Worm (Caenorhabditis elegans) whole organism, L4 larva: ENCODE measurements around the gene snpc-1.3.
A peak's percentile ranks its signal among the peaks of the same experiment; 100 is the strongest.

Experiments
- F10B5.3 ChIP-seq: sonication (generic microtip); optimal IDR thresholded peaks from 2 replicates; lab custom pipeline; 2016; ENCODE audit warnings: mild to moderate bottlenecking, missing genetic modification characterization, missing compliant biosample characterization
- F26F4.8 ChIP-seq: fragments of 200-800 bp; sonication (Bioruptor generic); conservative IDR thresholded peaks from 2 replicates; pipeline ENCODE4 v1.3.6; 2022; ENCODE audit warnings: missing genetic modification characterization, missing compliant biosample characterization
- F37D6.2 ChIP-seq: sonication (generic microtip); optimal IDR thresholded peaks from 2 replicates; lab custom pipeline; 2016; ENCODE audit warnings: mild to moderate bottlenecking, missing genetic modification characterization, missing compliant biosample characterization
- F49E8.2 ChIP-seq: sonication (generic microtip); optimal IDR thresholded peaks from 2 replicates; lab custom pipeline; 2016; ENCODE audit warnings: missing compliant biosample characterization, mild to moderate bottlenecking, missing genetic modification characterization, borderline replicate concordance
- T26A8.4 ChIP-seq: fragments of 200-800 bp; sonication (Bioruptor generic); IDR thresholded peaks from 2 replicates; pipeline ENCODE4 v1.3.6; 2022; ENCODE audit warnings: missing genetic modification characterization, missing compliant biosample characterization
- Y75B8A.6 ChIP-seq: fragments of 200-800 bp; sonication (Bioruptor generic); IDR thresholded peaks from 2 replicates; pipeline ENCODE4 v1.3.6; 2022; ENCODE audit warnings: missing genetic modification reagents, missing genetic modification characterization, missing compliant biosample characterization
- arid-1 ChIP-seq: fragments of 200-800 bp; sonication (Bioruptor generic); conservative IDR thresholded peaks from 2 replicates; pipeline ENCODE4 v1.3.6; 2022; ENCODE audit warnings: missing genetic modification reagents, missing genetic modification characterization, missing compliant biosample characterization
- ceh-20 ChIP-seq: fragments of 200-800 bp; sonication (Bioruptor generic); IDR thresholded peaks from 2 replicates; pipeline ENCODE4 v1.3.6; 2022; ENCODE audit warnings: missing genetic modification reagents, missing genetic modification characterization, missing compliant biosample characterization
- ceh-32 ChIP-seq: sonication (generic microtip); optimal IDR thresholded peaks from 2 replicates; lab custom pipeline; 2016; ENCODE audit warnings: mild to moderate bottlenecking, missing genetic modification characterization, missing compliant biosample characterization; ENCODE audit not compliant: poor library complexity
- ceh-62 ChIP-seq: sonication (generic microtip); optimal IDR thresholded peaks from 2 replicates; lab custom pipeline; 2017; ENCODE audit warnings: missing biosample characterization, missing genetic modification characterization
- ctbp-1 ChIP-seq: fragments of 200-800 bp; sonication (Bioruptor generic); IDR thresholded peaks from 2 replicates; pipeline ENCODE4 v1.3.6; 2022; ENCODE audit warnings: missing genetic modification reagents, missing genetic modification characterization, missing compliant biosample characterization
- daf-19 ChIP-seq: fragments of 200-800 bp; sonication (Bioruptor generic); conservative IDR thresholded peaks from 2 replicates; pipeline ENCODE4 v1.3.6; 2022; ENCODE audit warnings: missing genetic modification characterization, missing compliant biosample characterization
- duxl-1 ChIP-seq: sonication (generic microtip); optimal IDR thresholded peaks from 2 replicates; lab custom pipeline; 2016; ENCODE audit warnings: mild to moderate bottlenecking, missing genetic modification characterization, moderate library complexity, missing compliant biosample characterization; ENCODE audit not compliant: poor library complexity
- dve-1 ChIP-seq: sonication (generic microtip); optimal IDR thresholded peaks from 2 replicates; lab custom pipeline; 2017; ENCODE audit warnings: antibody characterized with exemption, mild to moderate bottlenecking, missing genetic modification characterization, missing compliant biosample characterization; ENCODE audit not compliant: insufficient read depth
- hlh-30 ChIP-seq: sonication (generic microtip); optimal IDR thresholded peaks from 2 replicates; lab custom pipeline; 2017; ENCODE audit warnings: antibody characterized with exemption, mild to moderate bottlenecking, missing genetic modification characterization, missing compliant biosample characterization; ENCODE audit not compliant: insufficient read depth
- hmg-1.1 ChIP-seq: fragments of 200-800 bp; sonication (Bioruptor generic); IDR thresholded peaks from 2 replicates; pipeline ENCODE4 v1.3.6; 2022; ENCODE audit warnings: missing genetic modification reagents, missing genetic modification characterization, missing compliant biosample characterization
- lin-13 ChIP-seq: fragments of 150-350 bp; optimal IDR thresholded peaks from 2 replicates; lab custom pipeline; 2014; ENCODE audit warnings: missing biosample characterization, missing genetic modification reagents, missing genetic modification characterization
- lin-15B ChIP-seq: fragments of 150-350 bp; sonication (generic microtip); optimal IDR thresholded peaks from 3 replicates; lab custom pipeline; 2014; ENCODE audit warnings: missing biosample characterization, missing genetic modification characterization
- lin-38 ChIP-seq: fragments of 200-800 bp; sonication (Bioruptor generic); IDR thresholded peaks from 2 replicates; pipeline ENCODE4 v1.3.6; 2022; ENCODE audit warnings: missing genetic modification reagents, missing genetic modification characterization, missing compliant biosample characterization
- lir-3 ChIP-seq: sonication (generic microtip); optimal IDR thresholded peaks from 2 replicates; lab custom pipeline; 2016; ENCODE audit warnings: mild to moderate bottlenecking, missing genetic modification characterization, missing compliant biosample characterization
- mdl-1 ChIP-seq, 2 experiments: fragments of 150-350 bp in 1 of 2; sonication (generic microtip) in 1 of 2; optimal IDR thresholded peaks; 2 replicates each; lab custom pipeline; 2014 to 2017; ENCODE audit warnings: missing biosample characterization in 2 of 2, missing genetic modification characterization in 2 of 2
- mep-1 ChIP-seq: fragments of 150-350 bp; sonication (generic microtip); optimal IDR thresholded peaks from 3 replicates; lab custom pipeline; 2014; ENCODE audit warnings: missing biosample characterization, missing genetic modification characterization
- mes-2 ChIP-seq: sonication (generic microtip); optimal IDR thresholded peaks from 2 replicates; lab custom pipeline; 2016; ENCODE audit warnings: missing genotype, mild to moderate bottlenecking, missing genetic modification characterization, missing compliant biosample characterization; ENCODE audit not compliant: poor library complexity, severe bottlenecking
- nhr-237 ChIP-seq: sonication (generic microtip); optimal IDR thresholded peaks from 2 replicates; lab custom pipeline; 2017; ENCODE audit warnings: missing biosample characterization, missing genetic modification characterization
- nhr-25 ChIP-seq: sonication (generic microtip); optimal IDR thresholded peaks from 2 replicates; lab custom pipeline; 2017; ENCODE audit warnings: missing genetic modification characterization, mild to moderate bottlenecking, missing compliant biosample characterization, antibody characterized with exemption, moderate library complexity, borderline replicate concordance; ENCODE audit not compliant: insufficient read depth
- nhr-41 ChIP-seq: fragments of 200-800 bp; sonication (Bioruptor generic); IDR thresholded peaks from 2 replicates; pipeline ENCODE4 v1.3.6; 2022; ENCODE audit warnings: missing genetic modification reagents, missing genetic modification characterization, missing compliant biosample characterization
- nhr-48 ChIP-seq: sonication (generic microtip); optimal IDR thresholded peaks from 2 replicates; lab custom pipeline; 2016; ENCODE audit warnings: mild to moderate bottlenecking, missing genetic modification characterization, missing compliant biosample characterization
- nhr-77 ChIP-seq: fragments of 150-350 bp; optimal IDR thresholded peaks from 2 replicates; lab custom pipeline; 2014; ENCODE audit warnings: missing biosample characterization, missing genetic modification characterization
- pha-4 ChIP-seq, 2 experiments: fragments of 150-350 bp in 1 of 2; fragments of 200-800 bp in 1 of 2; sonication (Bioruptor generic) in 1 of 2; IDR thresholded peaks in 1 of 2; optimal IDR thresholded peaks in 1 of 2; 2 replicates each; pipeline versions ENCODE4 v1.3.6 to Lab custom; 2014 to 2022; ENCODE audit warnings: missing genetic modification characterization in 2 of 2, missing genetic modification reagents in 2 of 2, missing biosample characterization in 1 of 2, missing compliant biosample characterization in 1 of 2
- sdz-12 ChIP-seq: fragments of 200-800 bp; sonication (Bioruptor generic); optimal IDR thresholded peaks from 2 replicates; lab custom pipeline; 2018; ENCODE audit warnings: mild to moderate bottlenecking, missing genetic modification characterization, missing compliant biosample characterization
- snpc-1.2 ChIP-seq: fragments of 200-800 bp; sonication (Bioruptor generic); IDR thresholded peaks from 2 replicates; pipeline ENCODE4 v1.3.6; 2022; ENCODE audit warnings: missing genetic modification reagents, missing genetic modification characterization, missing compliant biosample characterization
- snpc-4 ChIP-seq: fragments of 150-350 bp; optimal IDR thresholded peaks from 2 replicates; lab custom pipeline; 2014; ENCODE audit warnings: missing biosample characterization, missing genetic modification characterization
- spr-1 ChIP-seq: sonication (generic microtip); optimal IDR thresholded peaks from 2 replicates; lab custom pipeline; 2016; ENCODE audit warnings: mild to moderate bottlenecking, missing genetic modification characterization, missing compliant biosample characterization
- unc-39 ChIP-seq: sonication (generic microtip); optimal IDR thresholded peaks from 2 replicates; lab custom pipeline; 2017; ENCODE audit warnings: missing biosample characterization, missing genetic modification characterization
- unc-62 ChIP-seq, 3 experiments: fragments of 150-350 bp in 1 of 3; sonication (generic microtip); optimal IDR thresholded peaks in 2 of 3; peaks in 1 of 3; 1 replicate in 1 of 3; 2 replicates in 2 of 3; lab custom pipeline; 2014 to 2017; ENCODE audit warnings: missing biosample characterization in 3 of 3, missing genetic modification characterization in 3 of 3, missing genetic modification reagents in 3 of 3, missing genotype in 1 of 3
- zfp-3 ChIP-seq: fragments of 200-800 bp; sonication (Bioruptor generic); conservative IDR thresholded peaks from 2 replicates; pipeline ENCODE4 v1.3.6; 2022; ENCODE audit warnings: missing genetic modification reagents, missing genetic modification characterization, missing compliant biosample characterization
- zip-2 ChIP-seq: fragments of 150-350 bp; optimal IDR thresholded peaks from 2 replicates; lab custom pipeline; 2014; ENCODE audit warnings: missing biosample characterization, missing genetic modification characterization
- ztf-7 ChIP-seq: fragments of 150-350 bp; optimal IDR thresholded peaks from 2 replicates; lab custom pipeline; 2014; ENCODE audit warnings: missing biosample characterization, missing genetic modification characterization

The snpc-1.3 gene

DNA sequence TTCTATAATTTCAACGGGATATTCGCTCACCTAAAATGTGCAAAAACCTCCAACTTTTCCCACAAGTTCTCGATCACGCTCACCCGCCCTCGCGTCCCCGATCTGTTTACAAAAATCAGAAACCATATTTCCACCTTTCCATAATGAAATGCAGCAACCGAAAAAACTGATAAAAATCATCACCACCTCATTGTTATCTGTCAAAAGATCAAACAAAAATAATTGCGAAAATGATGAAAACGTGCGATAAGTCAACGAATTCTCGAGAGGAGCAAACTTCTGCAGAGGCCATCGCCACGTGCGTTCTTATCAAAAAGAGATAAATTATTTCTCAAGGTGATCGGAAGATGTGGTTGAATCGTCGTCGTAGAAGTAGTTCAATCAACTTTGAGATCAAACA lies 14.0 kb downstream of the snpc-1.3 start (continued):
- no peak for TF ChIP-seq T26A8.4
- TF ChIP-seq ceh-20: peak; percentile 79
- no peak for TF ChIP-seq lin-15B (tag; lab: Kevin White, UChicago)
- TF ChIP-seq pha-4 (GFP tag; IDR thresholded peaks at IDR 0.05; lab: Robert Waterston, UW): no peak
- no peak for TF ChIP-seq pha-4 (tag; optimal IDR thresholded peaks at IDR 0.05; lab: Kevin White, UChicago)
- peak; percentile 75 for TF ChIP-seq hlh-30
- no peak for TF ChIP-seq lin-38 (GFP tag; lab: Robert Waterston, UW)
- TF ChIP-seq spr-1 (tag; lab: Kevin White, UChicago): no peak
- TF ChIP-seq nhr-237 (tag; lab: Kevin White, UChicago): no peak
- peak; percentile 80 for TF ChIP-seq nhr-25 (tag; lab: Kevin White, UChicago)
- TF ChIP-seq arid-1 (GFP tag; lab: Robert Waterston, UW): no peak
- TF ChIP-seq snpc-4 (tag; lab: Kevin White, UChicago): no peak
- TF ChIP-seq hmg-1.1 (GFP tag; lab: Robert Waterston, UW): no peak
- TF ChIP-seq snpc-1.2: no peak
- no peak for TF ChIP-seq ceh-32

DNA sequence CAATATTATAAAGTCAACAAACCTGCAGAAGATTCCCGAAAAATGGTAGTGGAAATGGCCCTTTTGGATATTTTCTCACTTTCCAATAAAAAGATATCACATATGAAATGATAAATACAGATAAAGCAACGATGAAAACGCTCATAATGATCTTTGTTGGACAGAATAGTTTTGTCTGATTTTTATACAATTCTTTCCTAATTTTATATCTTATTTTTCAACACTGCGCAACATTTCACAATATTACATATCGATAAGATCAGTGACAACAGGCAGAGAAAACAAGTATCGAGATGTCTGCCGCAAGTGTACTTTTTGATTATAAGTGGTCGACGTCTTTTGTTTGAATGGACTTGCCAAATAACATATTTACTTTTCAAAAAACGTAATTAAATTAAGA lies 15.8 kb downstream of the snpc-1.3 start, which contains the start of gene cyp-14A5:
cyp-14A5 (minus strand) TSS at position 163 of the 400 bp plus-strand sequence.
- TF ChIP-seq nhr-25 (tag; lab: Kevin White, UChicago) (no peak), unc-39 (tag; lab: Kevin White, UChicago) (no peak), daf-19 (GFP tag; lab: Robert Waterston, UW) (no peak), mes-2 (no peak), snpc-1.2 (no peak), unc-62 (GFP tag; optimal IDR thresholded peaks at IDR 0.05 in 1 of 2; lab: Kevin White, UChicago) (peak in 1 of 2 experiments; percentile 96), unc-62 (tag; optimal IDR thresholded peaks at IDR 0.05; lab: Kevin White, UChicago) (no peak), lin-13 (no peak), zfp-3 (GFP tag; lab: Robert Waterston, UW) (no peak), zip-2 (tag; lab: Kevin White, UChicago) (peak; percentile 66), hlh-30 (no peak), dve-1 (no peak), F49E8.2 (no peak), ztf-7 (tag; lab: Kevin White, UChicago) (no peak), ceh-62 (tag; lab: Kevin White, UChicago) (no peak), sdz-12 (no peak), mep-1 (tag; lab: Kevin White, UChicago) (no peak), nhr-41 (GFP tag; lab: Robert Waterston, UW) (no peak)

DNA sequence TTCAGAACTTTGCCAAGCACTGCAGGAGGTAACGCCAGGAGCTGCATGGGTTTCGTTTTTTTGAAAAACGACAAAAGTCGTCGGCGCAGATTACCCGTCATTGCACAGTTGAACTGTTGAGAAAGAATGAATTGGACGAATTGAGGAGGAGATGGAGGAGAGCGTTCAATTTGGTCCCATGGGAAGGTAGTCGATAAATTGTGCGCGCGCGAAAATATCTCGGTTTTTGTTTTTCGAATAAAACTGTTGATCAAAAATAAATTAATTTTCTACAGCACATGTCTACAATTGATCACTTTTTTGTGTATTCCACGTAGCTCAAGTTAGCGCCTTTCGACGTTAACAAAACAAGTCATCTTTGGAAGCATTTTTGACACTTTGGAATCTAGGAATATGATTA lies 19.1 kb downstream of the snpc-1.3 start, which contains the start of gene F08F3.6:
F08F3.6 (minus strand) TSS at position 153 of the 400 bp plus-strand sequence.
- TF ChIP-seq nhr-48 (tag; lab: Kevin White, UChicago): no peak
- TF ChIP-seq lir-3 (tag; lab: Kevin White, UChicago): no peak
- TF ChIP-seq mdl-1 (tag; optimal IDR thresholded peaks at IDR 0.05; lab: Kevin White, UChicago): no peak
- TF ChIP-seq ctbp-1: no peak
- no peak for TF ChIP-seq duxl-1 (tag; lab: Kevin White, UChicago)
- no peak for TF ChIP-seq nhr-77 (tag; lab: Kevin White, UChicago)
- no peak for TF ChIP-seq F49E8.2
- TF ChIP-seq F10B5.3: no peak
- no peak for TF ChIP-seq sdz-12
- TF ChIP-seq F37D6.2 (tag; lab: Kevin White, UChicago): no peak
- no peak for TF ChIP-seq lin-38 (GFP tag; lab: Robert Waterston, UW)
- TF ChIP-seq Y75B8A.6 (GFP tag; lab: Robert Waterston, UW): no peak
- no peak for TF ChIP-seq F26F4.8 (GFP tag; lab: Robert Waterston, UW)
